Worm (Caenorhabditis elegans): ENCODE measurements around the gene ZK673.5.

DNA sequence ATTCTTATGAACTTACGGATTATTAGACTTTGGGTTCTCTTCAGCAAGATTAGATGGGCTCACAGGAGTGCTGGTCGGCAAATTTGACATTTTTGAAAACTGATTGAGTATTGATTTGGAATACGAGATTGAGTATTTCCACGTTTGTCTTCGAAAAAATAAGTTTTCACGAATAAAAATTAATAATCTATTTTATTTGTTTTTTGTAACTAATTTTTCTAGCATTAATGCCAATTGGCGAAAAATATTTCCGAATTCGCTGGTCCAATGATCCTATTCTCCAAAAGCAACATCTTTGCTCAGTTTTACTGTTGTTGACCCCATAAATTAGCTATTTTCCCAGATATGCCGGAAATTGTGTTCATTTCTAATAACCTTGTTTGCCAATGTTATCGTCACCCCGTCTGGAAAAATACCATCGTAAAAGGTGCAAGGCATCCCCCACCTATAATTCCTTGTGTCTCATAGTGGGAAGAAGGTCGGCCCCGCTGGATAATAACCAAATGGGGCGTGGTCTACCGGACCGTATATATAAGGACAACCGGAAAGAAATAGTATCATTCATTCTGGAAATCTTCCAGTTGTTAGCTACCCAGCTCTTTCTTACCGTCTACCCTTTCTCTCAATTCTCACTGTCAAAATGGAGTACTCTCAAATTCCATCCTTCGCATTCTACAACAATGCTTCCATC is 3.1 kb downstream of the ZK673.5 start, which contains the start of the genes ZK673.6 and sdz-37:
- no peak for TF ChIP-seq npax-4 (tag; optimal IDR thresholded peaks at IDR 0.05)
- TF ChIP-seq unc-86 (tag; optimal IDR thresholded peaks at IDR 0.05): no peak
- no peak for TF ChIP-seq syd-9 (tag; optimal IDR thresholded peaks at IDR 0.05)
- TF ChIP-seq che-1 (tag; optimal IDR thresholded peaks at IDR 0.05): no peak
- no peak for TF ChIP-seq nhr-11 (tag; optimal IDR thresholded peaks at IDR 0.05)
- TF ChIP-seq nfya-1 (tag; optimal IDR thresholded peaks at IDR 0.05): no peak
- TF ChIP-seq pqm-1 (tag; optimal IDR thresholded peaks at IDR 0.05): no peak
- TF ChIP-seq lim-6 (tag; optimal IDR thresholded peaks at IDR 0.05): no peak
